Worm (Caenorhabditis elegans): Measurements from ENCODE around the gene gba-3.

ce11 chrIV:17465886-17466285 lies 7.2 kb upstream of the gba-3 start, which contains the start of gene F11E6.6:
- TF ChIP-seq nhr-11 (tag; optimal IDR thresholded peaks at IDR 0.05) (no peak), nhr-76 (tag; optimal IDR thresholded peaks at IDR 0.05) (no peak), zag-1 (tag; optimal IDR thresholded peaks at IDR 0.05) (no peak), ama-1 (optimal IDR thresholded peaks at IDR 0.05) (no peak)
